Fruit fly (Drosophila melanogaster): ENCODE data around the gene CG7560.

CG7560 gene

DNA sequence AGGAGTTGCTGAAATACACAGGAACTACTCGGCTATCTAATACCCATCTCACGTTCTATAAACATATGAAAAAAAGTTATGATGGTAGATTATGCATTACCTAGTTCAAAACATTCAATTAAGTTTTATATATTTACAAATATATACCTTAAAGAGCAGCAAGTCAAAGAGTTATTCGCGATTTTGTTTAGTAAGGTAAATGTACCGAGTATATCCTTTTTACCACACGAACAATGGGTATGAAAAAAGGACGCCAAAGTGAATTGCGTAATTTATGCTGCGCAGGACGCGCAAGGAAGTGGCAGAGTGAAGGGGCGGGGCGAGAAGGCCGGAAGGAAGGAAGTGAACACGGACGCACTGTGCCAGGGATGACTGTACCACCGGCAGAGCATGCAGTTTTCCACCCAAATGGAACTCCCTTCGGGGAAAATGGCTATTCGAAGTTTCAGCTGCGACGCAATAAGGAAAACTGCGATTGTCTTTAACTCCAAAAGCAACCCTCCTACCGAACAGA, 24.2 kb upstream of the CG7560 start (continued):
- TF ChIP-seq chif (GFP tag; optimal IDR thresholded peaks at IDR 0.05): no peak
- no peak for TF ChIP-seq CG9817 (tag; optimal IDR thresholded peaks at IDR 0.05)
- TF ChIP-seq CG33557 (GFP tag; optimal IDR thresholded peaks at IDR 0.05): no peak
- TF ChIP-seq Deaf1 (tag; optimal IDR thresholded peaks at IDR 0.05): no peak
- no peak for TF ChIP-seq ranshi (GFP tag; IDR thresholded peaks at IDR 0.05)
- no peak for TF ChIP-seq ftz-f1 (GFP tag; optimal IDR thresholded peaks at IDR 0.05)
- TF ChIP-seq CG4617 (GFP tag; optimal IDR thresholded peaks at IDR 0.05; ENCODE audit: borderline replicate concordance): no peak
- TF ChIP-seq CG11560 (tag; IDR thresholded peaks at IDR 0.05): no peak
- no peak for TF ChIP-seq CG15073 (GFP tag; optimal IDR thresholded peaks at IDR 0.05)
- TF ChIP-seq CG9215 (GFP tag; IDR thresholded peaks at IDR 0.05): 0 out of 2 replicates have a peak, but pooled peaks have one; percentile 4
- TF ChIP-seq Hmr (GFP tag; optimal IDR thresholded peaks at IDR 0.05): no peak
- no peak for TF ChIP-seq CG3281 (GFP tag; optimal IDR thresholded peaks at IDR 0.05)
- no peak for TF ChIP-seq CG4360 (GFP tag; IDR thresholded peaks at IDR 0.05)
- no peak for TF ChIP-seq wor (GFP tag; IDR thresholded peaks at IDR 0.05)
- no peak for TF ChIP-seq btn (GFP tag; optimal IDR thresholded peaks at IDR 0.05)
- TF ChIP-seq CG12942 (GFP tag; optimal IDR thresholded peaks at IDR 0.05): no peak
- TF ChIP-seq CG34376 (GFP tag; optimal IDR thresholded peaks at IDR 0.05): no peak
- TF ChIP-seq jigr1 (GFP tag; IDR thresholded peaks at IDR 0.05): no peak
- peak; percentile 45; the same call in 1 of the 2 replicates for TF ChIP-seq vvl (GFP tag; IDR thresholded peaks at IDR 0.05)
- no peak for TF ChIP-seq CG12769 (tag; optimal IDR thresholded peaks at IDR 0.05)
- no peak for TF ChIP-seq caup (GFP tag; optimal IDR thresholded peaks at IDR 0.05; ENCODE audit: severe bottlenecking)
- TF ChIP-seq tap (tag; optimal IDR thresholded peaks at IDR 0.05): no peak
- TF ChIP-seq Awh (GFP tag; IDR thresholded peaks at IDR 0.05): no peak
- no peak for TF ChIP-seq fru (optimal IDR thresholded peaks at IDR 0.05)
- no peak for TF ChIP-seq NC2α (GFP tag; optimal IDR thresholded peaks at IDR 0.05)
- no peak for TF ChIP-seq CG3065 (GFP tag; optimal IDR thresholded peaks at IDR 0.05)
- peak; percentile 23 for TF ChIP-seq fd96Cb (tag; optimal IDR thresholded peaks at IDR 0.05)
- peak; percentile 44 for TF ChIP-seq Ptx1 (GFP tag; IDR thresholded peaks at IDR 0.05)
- TF ChIP-seq HHEX (GFP tag; optimal IDR thresholded peaks at IDR 0.05): no peak
- 0 out of 3 replicates have a peak, but pooled peaks have one; percentile 49 for TF ChIP-seq dysf (GFP tag; IDR thresholded peaks at IDR 0.05)
- TF ChIP-seq E2f1 (GFP tag; IDR thresholded peaks at IDR 0.05): no peak
- TF ChIP-seq Optix (GFP tag; IDR thresholded peaks at IDR 0.05): no peak
- TF ChIP-seq Hand (GFP tag; optimal IDR thresholded peaks at IDR 0.05): no peak
- no peak for TF ChIP-seq CG3726 (GFP tag; IDR thresholded peaks at IDR 0.05)
- peak; percentile 45 for TF ChIP-seq slbo (GFP tag; IDR thresholded peaks at IDR 0.05)
- TF ChIP-seq pum (GFP tag; optimal IDR thresholded peaks at IDR 0.05): no peak
- no peak for TF ChIP-seq lola (GFP tag; optimal IDR thresholded peaks at IDR 0.05)
- TF ChIP-seq tgo (GFP tag; IDR thresholded peaks at IDR 0.05): no peak; the same call in 2 of the 3 replicates
- TF ChIP-seq pb (GFP tag; optimal IDR thresholded peaks at IDR 0.05): no peak
- no peak for TF ChIP-seq Bgb (GFP tag; IDR thresholded peaks at IDR 0.05; ENCODE audit: partially characterized antibody)
- TF ChIP-seq CG3407 (GFP tag; optimal IDR thresholded peaks at IDR 0.05): no peak
- TF ChIP-seq twi (tag; optimal IDR thresholded peaks at IDR 0.05): no peak
- no peak for TF ChIP-seq Hmx (GFP tag; optimal IDR thresholded peaks at IDR 0.05)
- TF ChIP-seq ATbp (GFP tag; optimal IDR thresholded peaks at IDR 0.05): no peak
- TF ChIP-seq CG6272 (GFP tag; IDR thresholded peaks at IDR 0.05): no peak
- TF ChIP-seq CG17186 (GFP tag; optimal IDR thresholded peaks at IDR 0.05): no peak
- no peak for TF ChIP-seq Antp (GFP tag; optimal IDR thresholded peaks at IDR 0.05)
- TF ChIP-seq kah (GFP tag; optimal IDR thresholded peaks at IDR 0.05): no peak
- no peak for TF ChIP-seq Drgx (GFP tag; IDR thresholded peaks at IDR 0.05)
- TF ChIP-seq CG30020 (tag; optimal IDR thresholded peaks at IDR 0.05): no peak
- no peak for TF ChIP-seq Trl (optimal IDR thresholded peaks at IDR 0.05)
- TF ChIP-seq Trl (GFP tag; optimal IDR thresholded peaks at IDR 0.05): no peak
